Fruit fly (Drosophila melanogaster): Measurements from ENCODE around the gene rho-4.
"Not testable (repeated sequence)": the region's sequence is repeated elsewhere in the genome, so short reads cannot be mapped to it uniquely, and the experiment has no call there.

DNA sequence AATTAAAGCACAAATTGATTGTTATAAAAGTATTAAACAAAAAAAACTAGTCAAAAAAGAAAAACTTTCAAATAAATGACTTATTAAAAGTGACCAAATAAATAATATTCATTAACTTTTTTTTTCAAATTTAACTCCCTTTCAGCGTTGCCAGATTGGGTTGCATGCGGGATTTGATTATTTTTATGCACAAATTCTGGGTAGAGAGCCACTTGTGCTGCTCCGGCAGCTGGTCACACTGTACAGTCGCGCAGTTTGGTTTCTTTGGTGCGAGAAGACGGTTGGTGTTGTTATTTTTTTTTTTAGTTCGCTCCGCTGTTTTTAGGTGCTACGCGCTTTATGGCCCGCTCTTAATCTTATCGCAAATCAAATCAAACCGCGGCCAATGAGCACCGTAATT lies at the start of gene rho-4:
- not testable (repeated sequence) for TF ChIP-seq Hr83 (GFP tag; optimal IDR thresholded peaks at IDR 0.05; ENCODE audit: poor library complexity, severe bottlenecking); Hr78 (GFP tag; optimal IDR thresholded peaks at IDR 0.05); Hnf4 (GFP tag; optimal IDR thresholded peaks at IDR 0.05); pan (optimal IDR thresholded peaks at IDR 0.05); lola (GFP tag; optimal IDR thresholded peaks at IDR 0.05); fru (GFP tag; optimal IDR thresholded peaks at IDR 0.05); dmrt93B (GFP tag; optimal IDR thresholded peaks at IDR 0.05); foxo (GFP tag; optimal IDR thresholded peaks at IDR 0.05); Dfd (GFP tag; optimal IDR thresholded peaks at IDR 0.05); Mio (GFP tag; optimal IDR thresholded peaks at IDR 0.05); Vsx2 (GFP tag; optimal IDR thresholded peaks at IDR 0.05; ENCODE audit: partially characterized antibody)

Data from whole organism, wandering third instar larva.